Fruit fly (Drosophila melanogaster) whole organism, embryonic: ENCODE results near the gene a10.
A peak's percentile ranks its signal among the peaks of the same experiment; 100 is the strongest.

Experiments used
- Adf1 ChIP-seq: fragments of 200-800 bp; sonication (Bioruptor generic); IDR thresholded peaks from 2 replicates; pipeline ENCODE4 v1.3.6; 2022; ENCODE audit warnings: missing biosample characterization, missing genetic modification characterization
- Atf3 ChIP-seq: fragments of 200-800 bp; sonication (Bioruptor generic); optimal IDR thresholded peaks from 3 replicates; lab custom pipeline; 2016; ENCODE audit warnings: missing biosample characterization, missing genetic modification characterization
- CG13424 ChIP-seq: fragments of 200-800 bp; sonication (Bioruptor generic); optimal IDR thresholded peaks from 2 replicates; lab custom pipeline; 2019; ENCODE audit warnings: missing biosample characterization, mild to moderate bottlenecking, missing genetic modification characterization, moderate library complexity
- CG14667 ChIP-seq: fragments of 200-800 bp; sonication (Bioruptor generic); IDR thresholded peaks from 2 replicates; pipeline ENCODE4 v1.3.6; 2022; ENCODE audit warnings: missing biosample characterization, missing genetic modification characterization
- CG15269 ChIP-seq: fragments of 200-800 bp; sonication (Bioruptor generic); optimal IDR thresholded peaks from 2 replicates; lab custom pipeline; 2018; ENCODE audit warnings: missing biosample characterization, mild to moderate bottlenecking, missing genetic modification characterization, moderate library complexity
- CG18619 ChIP-seq: fragments of 200-800 bp; sonication (Bioruptor generic); optimal IDR thresholded peaks from 3 replicates; lab custom pipeline; 2017; ENCODE audit warnings: missing biosample characterization, mild to moderate bottlenecking, missing genetic modification characterization
- CG2712 ChIP-seq: fragments of 200-800 bp; optimal IDR thresholded peaks from 3 replicates; lab custom pipeline; 2019; ENCODE audit warnings: missing biosample characterization, mild to moderate bottlenecking, missing genetic modification characterization, moderate library complexity
- CG32532 ChIP-seq: fragments of 200-800 bp; sonication (Bioruptor generic); IDR thresholded peaks from 2 replicates; pipeline ENCODE4 v1.3.6; 2022; ENCODE audit warnings: missing biosample characterization, missing genetic modification characterization
- CG43689 ChIP-seq: fragments of 200-800 bp; sonication (Bioruptor generic); IDR thresholded peaks from 2 replicates; pipeline ENCODE4 v1.3.6; 2022; ENCODE audit warnings: missing biosample characterization, missing genetic modification characterization
- CG4424 ChIP-seq: fragments of 200-800 bp; sonication (Bioruptor generic); optimal IDR thresholded peaks from 3 replicates; lab custom pipeline; 2016; ENCODE audit warnings: missing biosample characterization, missing genetic modification characterization
- CG4730 ChIP-seq: fragments of 200-800 bp; sonication (Bioruptor generic); IDR thresholded peaks from 2 replicates; pipeline ENCODE4 v1.3.6; 2022; ENCODE audit warnings: missing biosample characterization, missing genetic modification characterization
- CG6272 ChIP-seq: fragments of 200-800 bp; sonication (Bioruptor generic); IDR thresholded peaks from 2 replicates; pipeline ENCODE4 v1.3.6; 2022; ENCODE audit warnings: missing biosample characterization, missing genetic modification characterization
- CG7271 ChIP-seq: fragments of 200-800 bp; sonication (Bioruptor generic); optimal IDR thresholded peaks from 2 replicates; lab custom pipeline; 2018; ENCODE audit warnings: missing biosample characterization, mild to moderate bottlenecking, missing genetic modification characterization, moderate library complexity
- CG8944 ChIP-seq: fragments of 200-800 bp; sonication (Bioruptor generic); optimal IDR thresholded peaks from 3 replicates; lab custom pipeline; 2016; ENCODE audit warnings: missing biosample characterization, missing genetic modification characterization
- CG9727 ChIP-seq: fragments of 200-800 bp; sonication (Bioruptor generic); optimal IDR thresholded peaks from 3 replicates; lab custom pipeline; 2017; ENCODE audit warnings: missing biosample characterization, mild to moderate bottlenecking, missing genetic modification characterization
- Camta ChIP-seq: fragments of 200-800 bp; sonication (Bioruptor generic); optimal IDR thresholded peaks from 2 replicates; lab custom pipeline; 2016; ENCODE audit warnings: missing biosample characterization, missing genetic modification characterization
- Deaf1 ChIP-seq: fragments of 200-800 bp; optimal IDR thresholded peaks from 3 replicates; lab custom pipeline; 2019; ENCODE audit warnings: missing biosample characterization, mild to moderate bottlenecking, missing genetic modification characterization, moderate library complexity
- Fer3 ChIP-seq: fragments of 200-800 bp; sonication (Bioruptor generic); optimal IDR thresholded peaks from 2 replicates; lab custom pipeline; 2018; ENCODE audit warnings: missing biosample characterization, mild to moderate bottlenecking, missing genetic modification characterization, moderate library complexity
- Gug ChIP-seq: fragments of 200-800 bp; sonication (Bioruptor generic); IDR thresholded peaks from 4 replicates; pipeline ENCODE4 v1.3.6; 2022; ENCODE audit warnings: missing biosample characterization, missing genetic modification characterization
- HLHmδ ChIP-seq: fragments of 200-800 bp; sonication (Bioruptor generic); optimal IDR thresholded peaks from 2 replicates; lab custom pipeline; 2018; ENCODE audit warnings: missing biosample characterization, mild to moderate bottlenecking, missing genetic modification characterization, moderate library complexity
- MESR4 ChIP-seq: fragments of 200-800 bp; sonication (Bioruptor generic); optimal IDR thresholded peaks from 2 replicates; lab custom pipeline; 2018; ENCODE audit warnings: missing biosample characterization, mild to moderate bottlenecking, missing genetic modification characterization, moderate library complexity
- Nf-YB ChIP-seq: fragments of 200-800 bp; sonication (Bioruptor generic); optimal IDR thresholded peaks from 3 replicates; lab custom pipeline; 2019; ENCODE audit warnings: missing biosample characterization, mild to moderate bottlenecking, missing genetic modification characterization, moderate library complexity
- Scr ChIP-seq: fragments of 200-800 bp; sonication (Bioruptor generic); IDR thresholded peaks from 2 replicates; pipeline ENCODE4 v1.3.6; 2022; ENCODE audit warnings: missing biosample characterization, missing genetic modification characterization; ENCODE audit not compliant: partially characterized antibody
- Vsx1 ChIP-seq: fragments of 200-800 bp; sonication (Bioruptor generic); optimal IDR thresholded peaks from 2 replicates; lab custom pipeline; 2017; ENCODE audit warnings: missing biosample characterization, mild to moderate bottlenecking, missing genetic modification characterization, missing genetic modification reagents
- aop ChIP-seq: fragments of 200-800 bp; sonication (Bioruptor generic); IDR thresholded peaks from 2 replicates; pipeline ENCODE4 v1.3.6; 2022; ENCODE audit warnings: missing biosample characterization, missing genetic modification characterization
- ara ChIP-seq: fragments of 200-800 bp; sonication (Bioruptor generic); IDR thresholded peaks from 2 replicates; pipeline ENCODE4 v1.3.6; 2022; ENCODE audit warnings: missing biosample characterization, missing genetic modification characterization
- crol ChIP-seq: fragments of 200-800 bp; sonication (Bioruptor generic); IDR thresholded peaks from 2 replicates; pipeline ENCODE4 v1.3.6; 2022; ENCODE audit warnings: missing biosample characterization, missing genetic modification characterization
- dimm ChIP-seq: fragments of 200-800 bp; sonication (Bioruptor generic); IDR thresholded peaks from 2 replicates; pipeline ENCODE4 v1.3.6; 2022; ENCODE audit warnings: missing biosample characterization, missing genetic modification characterization
- dpn ChIP-seq, 2 experiments: fragments of 200-800 bp; sonication (Bioruptor generic); optimal IDR thresholded peaks; 3 replicates each; lab custom pipeline; 2016; ENCODE audit warnings: missing biosample characterization in 2 of 2, missing genetic modification characterization in 2 of 2
- en ChIP-seq: fragments of 200-800 bp; sonication (Bioruptor generic); optimal IDR thresholded peaks from 2 replicates; lab custom pipeline; 2016; ENCODE audit warnings: missing biosample characterization, missing genetic modification characterization
- esg ChIP-seq: fragments of 200-800 bp; sonication (Bioruptor generic); conservative IDR thresholded peaks from 2 replicates; pipeline ENCODE4 v1.3.6; 2022; ENCODE audit warnings: missing biosample characterization, missing genetic modification characterization
- fd102C ChIP-seq: fragments of 200-800 bp; sonication (Bioruptor generic); optimal IDR thresholded peaks from 2 replicates; lab custom pipeline; 2018; ENCODE audit warnings: missing biosample characterization, mild to moderate bottlenecking, missing genetic modification characterization, moderate library complexity
- fd64A ChIP-seq: fragments of 200-800 bp; sonication (Bioruptor generic); optimal IDR thresholded peaks from 3 replicates; lab custom pipeline; 2018; ENCODE audit warnings: missing biosample characterization, mild to moderate bottlenecking, missing genetic modification characterization
- gce ChIP-seq: fragments of 200-800 bp; sonication (Bioruptor generic); IDR thresholded peaks from 3 replicates; pipeline ENCODE4 v1.3.6; 2022; ENCODE audit warnings: missing biosample characterization, missing genetic modification characterization
- gfzf ChIP-seq: fragments of 200-800 bp; sonication (Bioruptor generic); optimal IDR thresholded peaks from 2 replicates; lab custom pipeline; 2016; ENCODE audit warnings: missing biosample characterization, mild to moderate bottlenecking, missing genetic modification characterization, moderate library complexity
- hbn ChIP-seq: fragments of 200-800 bp; sonication (Bioruptor generic); IDR thresholded peaks from 2 replicates; pipeline ENCODE4 v1.3.6; 2022; ENCODE audit warnings: missing biosample characterization, missing genetic modification characterization; ENCODE audit not compliant: partially characterized antibody
- hth ChIP-seq: fragments of >200 bp; optimal IDR thresholded peaks from 2 replicates; lab custom pipeline; 2017; ENCODE audit warnings: inconsistent platforms
- jigr1 ChIP-seq: fragments of 200-800 bp; sonication (Bioruptor generic); IDR thresholded peaks from 3 replicates; pipeline ENCODE4 v1.3.6; 2022; ENCODE audit warnings: missing biosample characterization, missing genetic modification characterization
- kay ChIP-seq: fragments of 200-800 bp; sonication (Bioruptor generic); optimal IDR thresholded peaks from 2 replicates; lab custom pipeline; 2016; ENCODE audit warnings: missing biosample characterization, missing genetic modification characterization
- lab ChIP-seq: fragments of 200-800 bp; sonication (Bioruptor generic); optimal IDR thresholded peaks from 3 replicates; lab custom pipeline; 2017; ENCODE audit warnings: missing biosample characterization, missing genetic modification characterization, mild to moderate bottlenecking, moderate library complexity, missing genetic modification reagents
- lilli ChIP-seq: fragments of 200-800 bp; sonication (Bioruptor generic); optimal IDR thresholded peaks from 3 replicates; lab custom pipeline; 2016; ENCODE audit warnings: missing biosample characterization, missing genetic modification characterization
- row ChIP-seq: fragments of 200-800 bp; sonication (Bioruptor generic); IDR thresholded peaks from 3 replicates; pipeline ENCODE4 v1.3.6; 2022; ENCODE audit warnings: missing biosample characterization, missing genetic modification characterization
- shn ChIP-seq: fragments of 200-800 bp; sonication (Bioruptor generic); optimal IDR thresholded peaks from 3 replicates; lab custom pipeline; 2016; ENCODE audit warnings: missing biosample characterization, missing genetic modification characterization
- slou ChIP-seq: fragments of 200-800 bp; sonication (Bioruptor generic); optimal IDR thresholded peaks from 3 replicates; lab custom pipeline; 2016; ENCODE audit warnings: missing biosample characterization, missing genetic modification characterization
- slp2 ChIP-seq: fragments of 200-800 bp; sonication (Bioruptor generic); optimal IDR thresholded peaks from 2 replicates; lab custom pipeline; 2016; ENCODE audit warnings: missing biosample characterization, missing genetic modification characterization
- stwl ChIP-seq: fragments of 200-800 bp; sonication (Bioruptor generic); optimal IDR thresholded peaks from 3 replicates; lab custom pipeline; 2018; ENCODE audit warnings: missing biosample characterization, mild to moderate bottlenecking, missing genetic modification characterization, moderate library complexity
- tna ChIP-seq: fragments of 200-800 bp; sonication (Bioruptor generic); IDR thresholded peaks from 2 replicates; pipeline ENCODE4 v1.3.6; 2022; ENCODE audit warnings: missing biosample characterization, missing genetic modification characterization; ENCODE audit not compliant: partially characterized antibody
- vfl ChIP-seq: fragments of 200-800 bp; sonication (Bioruptor generic); optimal IDR thresholded peaks from 2 replicates; lab custom pipeline; 2016; ENCODE audit warnings: missing biosample characterization, missing genetic modification characterization
- zen2 ChIP-seq: fragments of 200-800 bp; sonication (Bioruptor generic); IDR thresholded peaks from 3 replicates; pipeline ENCODE4 v1.3.6; 2022; ENCODE audit warnings: missing biosample characterization, missing genetic modification characterization; ENCODE audit not compliant: partially characterized antibody

a10 gene

DNA sequence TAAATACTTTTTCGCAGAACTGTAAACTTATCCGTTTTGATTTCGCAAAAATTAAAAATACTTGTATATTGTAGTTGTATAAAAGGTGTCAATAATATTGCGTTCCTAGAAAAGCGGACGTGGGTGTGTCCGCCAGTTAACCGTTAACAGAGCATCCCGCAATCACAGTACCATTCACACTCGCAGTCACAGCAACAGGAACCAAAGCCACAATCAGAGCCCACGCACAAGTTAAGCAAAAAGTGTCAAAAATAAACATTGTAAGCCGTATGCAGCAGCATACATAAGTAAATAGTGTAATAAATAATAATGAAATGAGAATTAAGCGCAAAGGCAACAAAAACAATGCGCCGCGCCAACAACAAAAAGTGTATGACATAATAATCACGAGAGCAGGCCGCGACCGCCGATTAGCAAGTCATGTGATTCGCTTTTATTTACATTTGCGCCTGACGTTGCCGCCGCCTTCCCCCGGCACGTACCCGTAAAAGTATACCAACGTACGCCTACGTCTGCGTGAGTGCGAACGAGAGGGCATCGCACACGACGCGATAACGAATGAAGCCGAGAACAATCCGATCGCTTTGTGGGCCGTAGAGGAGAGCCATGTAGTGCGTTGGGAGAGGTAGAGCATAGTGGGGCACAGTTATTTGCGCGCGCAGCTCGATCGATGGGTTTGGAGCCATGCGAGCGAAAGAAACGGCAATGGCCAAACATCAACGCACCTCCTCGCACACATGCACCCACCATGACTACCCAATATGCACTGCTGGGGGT, 13.6 kb downstream of the a10 start (continued):
- TF ChIP-seq stwl (tag; lab: Kevin White, UChicago), result no peak
- peak; percentile 38; the same call in 1 of the 2 replicates for TF ChIP-seq ara (GFP tag; lab: Robert Waterston, UW)
- TF ChIP-seq MESR4 (GFP tag; lab: Kevin White, UChicago), result no peak
- TF ChIP-seq Vsx1 (GFP tag; lab: Kevin White, UChicago), result peak; percentile 73
- TF ChIP-seq crol (GFP tag; lab: Robert Waterston, UW), result peak; percentile 100
- TF ChIP-seq hbn (GFP tag; lab: Robert Waterston, UW), result peak; percentile 49; the same call in 1 of the 2 replicates
- peak; percentile 47; the same call in 1 of the 2 replicates for TF ChIP-seq Scr (GFP tag; lab: Robert Waterston, UW)
- TF ChIP-seq Fer3, result peak; percentile 32
- TF ChIP-seq CG14667 (GFP tag; lab: Robert Waterston, UW), result no peak
- no peak for TF ChIP-seq dimm (GFP tag; lab: Robert Waterston, UW)
- TF ChIP-seq slou (GFP tag; lab: Kevin White, UChicago), result no peak
- peak; percentile 27 for TF ChIP-seq CG15269 (tag; lab: Kevin White, UChicago)
- TF ChIP-seq aop, result no peak
- no peak for TF ChIP-seq fd102C (GFP tag; lab: Kevin White, UChicago)
- TF ChIP-seq Atf3 (GFP tag; lab: Kevin White, UChicago), result no peak
- TF ChIP-seq CG18619 (GFP tag; lab: Kevin White, UChicago), result no peak
- peak; percentile 77 for TF ChIP-seq lab (GFP tag; lab: Kevin White, UChicago)
- TF ChIP-seq CG9727, result peak; percentile 42
- TF ChIP-seq gce (GFP tag; lab: Robert Waterston, UW), result 0 out of 3 replicates have a peak, but pooled peaks have one; percentile 44
- peak; percentile 59 for TF ChIP-seq CG32532 (GFP tag; lab: Robert Waterston, UW)
- peak; percentile 100 for TF ChIP-seq Deaf1 (tag; lab: Kevin White, UChicago)
- no peak for TF ChIP-seq slp2 (GFP tag; lab: Kevin White, UChicago)
- TF ChIP-seq jigr1, result no peak
- TF ChIP-seq zen2 (GFP tag; lab: Robert Waterston, UW), result 0 out of 3 replicates have a peak, but pooled peaks have one; percentile 28
- peak; percentile 23; the same call in 1 of the 2 replicates for TF ChIP-seq CG4730 (GFP tag; lab: Robert Waterston, UW)
- peak; percentile 92 for TF ChIP-seq Adf1
- peak; percentile 57 for TF ChIP-seq lilli
- no peak for TF ChIP-seq hth (lab: Kevin White, UChicago)
- TF ChIP-seq CG4424, result peak; percentile 34
- no peak for TF ChIP-seq CG8944
- no peak for TF ChIP-seq gfzf
- no peak for TF ChIP-seq vfl (GFP tag; lab: Kevin White, UChicago)
- TF ChIP-seq Gug (GFP tag; lab: Robert Waterston, UW), result no peak
- no peak for TF ChIP-seq kay
- no peak for TF ChIP-seq HLHmδ (GFP tag; lab: Kevin White, UChicago)
- no peak; the same call in 1 of the 2 replicates for TF ChIP-seq esg (GFP tag; lab: Robert Waterston, UW)
- TF ChIP-seq fd64A (GFP tag; lab: Kevin White, UChicago), result peak; percentile 43
- no peak for TF ChIP-seq Camta (GFP tag; lab: Kevin White, UChicago)
- TF ChIP-seq CG13424 (tag; lab: Kevin White, UChicago), result peak; percentile 37
- peak; percentile 15 for TF ChIP-seq shn (GFP tag; lab: Kevin White, UChicago)
- TF ChIP-seq CG7271 (tag; lab: Kevin White, UChicago), result no peak
- no peak for TF ChIP-seq CG6272 (GFP tag; lab: Robert Waterston, UW)
- TF ChIP-seq CG43689 (GFP tag; lab: Robert Waterston, UW), result no peak
- peak; percentile 22 for TF ChIP-seq CG2712 (tag; lab: Kevin White, UChicago)
- TF ChIP-seq en, result no peak
- peak in 1 of 2 experiments; percentile 27 for TF ChIP-seq dpn (GFP tag; optimal IDR thresholded peaks at IDR 0.05; lab: Kevin White, UChicago)
- TF ChIP-seq tna, result peak; percentile 19; the same call in 1 of the 2 replicates
- peak; percentile 54; the same call in 2 of the 3 replicates for TF ChIP-seq row
- TF ChIP-seq Nf-YB (GFP tag; lab: Kevin White, UChicago), result peak; percentile 46
